Fruit fly (Drosophila melanogaster): ENCODE data around the gene BigH1.

DNA sequence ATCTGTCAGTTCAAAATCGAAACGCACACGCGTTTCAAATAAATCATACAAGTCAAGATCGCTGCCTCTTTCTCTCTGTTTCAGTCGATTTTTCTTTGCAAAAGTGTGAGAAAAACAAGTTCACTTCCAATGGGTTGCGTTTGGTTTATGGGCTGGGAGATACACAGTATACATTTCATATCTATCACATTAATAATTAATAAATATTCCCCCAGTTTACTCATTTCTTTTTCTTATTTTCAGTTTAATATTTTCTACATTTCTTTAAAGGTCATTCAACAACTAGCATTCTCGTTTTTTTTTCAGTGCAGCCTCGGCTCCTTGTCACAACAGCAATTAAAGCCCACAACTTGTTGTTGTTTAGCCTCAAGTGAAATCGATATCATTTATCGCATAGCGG is 20.7 kb downstream of the BigH1 start:
- TF ChIP-seq CTCF (optimal IDR thresholded peaks at IDR 0.05) (no peak), CG8478 (optimal IDR thresholded peaks at IDR 0.05) (no peak)

All from S2 (cell line).